Worm (Caenorhabditis elegans) whole organism, L1 larva: ENCODE data around the gene F20D6.11.

Source experiments
- C34B4.2 ChIP-seq: sonication (generic microtip); optimal IDR thresholded peaks from 2 replicates; lab custom pipeline; 2017; ENCODE audit warnings: mild to moderate bottlenecking, missing genetic modification characterization, missing compliant biosample characterization
- F16B12.6 ChIP-seq: fragments of 150-350 bp; optimal IDR thresholded peaks from 2 replicates; lab custom pipeline; 2014; ENCODE audit warnings: missing biosample characterization, missing genetic modification characterization
- alr-1 ChIP-seq: fragments of 200-800 bp; sonication (Bioruptor generic); optimal IDR thresholded peaks from 2 replicates; lab custom pipeline; 2018; ENCODE audit warnings: borderline replicate concordance, mild to moderate bottlenecking, missing genetic modification characterization, missing compliant biosample characterization
- aly-2 ChIP-seq: fragments of 150-350 bp; optimal IDR thresholded peaks from 2 replicates; lab custom pipeline; 2014; ENCODE audit warnings: missing biosample characterization, missing genetic modification characterization
- ama-1 ChIP-seq: fragments of 150-350 bp; optimal IDR thresholded peaks from 2 replicates; lab custom pipeline; 2014
- ceh-90 ChIP-seq: sonication (generic microtip); optimal IDR thresholded peaks from 2 replicates; lab custom pipeline; 2016; ENCODE audit warnings: missing genetic modification characterization, missing compliant biosample characterization
- dpl-1 ChIP-seq, 3 experiments: fragments of 150-350 bp in 2 of 3; sonication (generic microtip) in 1 of 3; optimal IDR thresholded peaks; 2 replicates each; lab custom pipeline; 2014 to 2017; ENCODE audit warnings: missing biosample characterization in 3 of 3, missing genetic modification characterization in 3 of 3, missing genetic modification reagents in 3 of 3
- dsc-1 ChIP-seq: sonication (generic microtip); optimal IDR thresholded peaks from 2 replicates; lab custom pipeline; 2016; ENCODE audit warnings: mild to moderate bottlenecking, missing genetic modification characterization, missing compliant biosample characterization
- efl-1 ChIP-seq, 4 experiments: fragments of 150-350 bp; optimal IDR thresholded peaks in 3 of 4; peaks in 1 of 4; 1 replicate in 1 of 4; 2 replicates in 3 of 4; lab custom pipeline; 2014; ENCODE audit warnings: missing biosample characterization in 2 of 4, missing genetic modification characterization in 2 of 4, missing genetic modification reagents in 2 of 4
- elt-2 ChIP-seq: sonication (generic microtip); optimal IDR thresholded peaks from 2 replicates; lab custom pipeline; 2016; ENCODE audit warnings: missing genetic modification characterization, mild to moderate bottlenecking, inconsistent platforms, missing compliant biosample characterization, missing genetic modification reagents
- fkh-10 ChIP-seq: sonication (generic microtip); optimal IDR thresholded peaks from 2 replicates; lab custom pipeline; 2017; ENCODE audit warnings: missing biosample characterization, missing genetic modification reagents, missing genetic modification characterization
- fkh-4 ChIP-seq: sonication (generic microtip); optimal IDR thresholded peaks from 2 replicates; lab custom pipeline; 2016; ENCODE audit warnings: missing compliant biosample characterization, missing genetic modification characterization, borderline replicate concordance
- grh-1 ChIP-seq: fragments of 200-800 bp; sonication (Bioruptor generic); IDR thresholded peaks from 2 replicates; pipeline ENCODE4 v1.3.6; 2022; ENCODE audit warnings: missing genetic modification reagents, missing genetic modification characterization, missing compliant biosample characterization
- irx-1 ChIP-seq: sonication (generic microtip); optimal IDR thresholded peaks from 2 replicates; lab custom pipeline; 2016; ENCODE audit warnings: missing genetic modification characterization, missing compliant biosample characterization
- isw-1 ChIP-seq: fragments of 200-800 bp; sonication (Bioruptor generic); IDR thresholded peaks from 2 replicates; pipeline ENCODE4 v1.3.6; 2022; ENCODE audit warnings: missing genetic modification characterization, missing compliant biosample characterization
- lin-14 ChIP-seq: fragments of 200-800 bp; sonication (Bioruptor generic); optimal IDR thresholded peaks from 2 replicates; lab custom pipeline; 2018; ENCODE audit warnings: mild to moderate bottlenecking, missing genetic modification characterization, moderate library complexity, missing compliant biosample characterization
- lin-35 ChIP-seq, 2 experiments: fragments of 150-350 bp; optimal IDR thresholded peaks; 2 replicates each; lab custom pipeline; 2014; ENCODE audit warnings: missing biosample characterization in 2 of 2, missing genetic modification characterization in 2 of 2, missing genetic modification reagents in 2 of 2
- lir-3 ChIP-seq: sonication (generic microtip); optimal IDR thresholded peaks from 2 replicates; lab custom pipeline; 2016; ENCODE audit warnings: mild to moderate bottlenecking, missing genetic modification characterization, moderate library complexity, missing compliant biosample characterization; ENCODE audit not compliant: poor library complexity
- lsy-2 ChIP-seq, 2 experiments: fragments of 150-350 bp; optimal IDR thresholded peaks; 2 replicates each; lab custom pipeline; 2014; ENCODE audit warnings: missing biosample characterization in 2 of 2, missing genetic modification characterization in 2 of 2
- mep-1 ChIP-seq: fragments of 150-350 bp; optimal IDR thresholded peaks from 2 replicates; lab custom pipeline; 2014; ENCODE audit warnings: missing biosample characterization, missing genetic modification characterization
- nhr-19 ChIP-seq: fragments of 200-800 bp; sonication (Bioruptor generic); conservative IDR thresholded peaks from 2 replicates; pipeline ENCODE4 v1.3.6; 2022; ENCODE audit warnings: missing genetic modification characterization, missing compliant biosample characterization
- nhr-71 ChIP-seq: sonication (generic microtip); optimal IDR thresholded peaks from 2 replicates; lab custom pipeline; 2016; ENCODE audit warnings: mild to moderate bottlenecking, missing genetic modification characterization, moderate library complexity, missing compliant biosample characterization
- nhr-77 ChIP-seq: fragments of 150-350 bp; optimal IDR thresholded peaks from 2 replicates; lab custom pipeline; 2014; ENCODE audit warnings: missing biosample characterization, missing genetic modification characterization
- nhr-84 ChIP-seq: sonication (generic microtip); optimal IDR thresholded peaks from 2 replicates; lab custom pipeline; 2017; ENCODE audit warnings: missing biosample characterization, missing genetic modification characterization
- nhr-90 ChIP-seq: sonication (generic microtip); optimal IDR thresholded peaks from 2 replicates; lab custom pipeline; 2016; ENCODE audit warnings: mild to moderate bottlenecking, missing genetic modification characterization, missing compliant biosample characterization; ENCODE audit not compliant: poor library complexity
- pqm-1 ChIP-seq: sonication (generic microtip); optimal IDR thresholded peaks from 3 replicates; lab custom pipeline; 2017; ENCODE audit warnings: missing biosample characterization, missing genetic modification characterization
- rnt-1 ChIP-seq: sonication (generic microtip); optimal IDR thresholded peaks from 2 replicates; lab custom pipeline; 2016; ENCODE audit warnings: mild to moderate bottlenecking, missing genetic modification characterization, moderate library complexity, missing compliant biosample characterization
- skn-1 ChIP-seq: fragments of 150-350 bp; optimal IDR thresholded peaks from 2 replicates; lab custom pipeline; 2014; ENCODE audit warnings: missing biosample characterization, missing genetic modification characterization
- sup-37 ChIP-seq: fragments of 200-800 bp; sonication (Bioruptor generic); optimal IDR thresholded peaks from 2 replicates; lab custom pipeline; 2018; ENCODE audit warnings: mild to moderate bottlenecking, missing genetic modification characterization, missing compliant biosample characterization
- tlp-1 ChIP-seq: fragments of 150-350 bp; optimal IDR thresholded peaks from 2 replicates; lab custom pipeline; 2014; ENCODE audit warnings: missing biosample characterization, missing genetic modification characterization
- unc-130 ChIP-seq: fragments of 150-350 bp; optimal IDR thresholded peaks from 2 replicates; lab custom pipeline; 2017; ENCODE audit warnings: missing biosample characterization, missing genetic modification characterization, inconsistent platforms
- unc-30 ChIP-seq: sonication (generic microtip); optimal IDR thresholded peaks from 2 replicates; lab custom pipeline; 2017; ENCODE audit warnings: missing biosample characterization, missing genetic modification characterization
- unc-86 ChIP-seq: sonication (generic microtip); optimal IDR thresholded peaks from 2 replicates; lab custom pipeline; 2016; ENCODE audit warnings: missing genetic modification characterization, missing compliant biosample characterization
- unc-98 ChIP-seq: fragments of 200-800 bp; sonication (Bioruptor generic); IDR thresholded peaks from 2 replicates; pipeline ENCODE4 v1.3.6; 2022; ENCODE audit warnings: missing genetic modification characterization, missing compliant biosample characterization
- xbp-1 ChIP-seq: sonication (generic microtip); optimal IDR thresholded peaks from 2 replicates; lab custom pipeline; 2016; ENCODE audit warnings: missing genetic modification characterization, missing compliant biosample characterization
- zag-1 ChIP-seq: fragments of 150-350 bp; optimal IDR thresholded peaks from 2 replicates; lab custom pipeline; 2014; ENCODE audit warnings: missing biosample characterization, missing genetic modification characterization
- zip-4 ChIP-seq: fragments of 200-800 bp; sonication (Bioruptor generic); optimal IDR thresholded peaks from 2 replicates; lab custom pipeline; 2018; ENCODE audit warnings: mild to moderate bottlenecking, missing genetic modification characterization, moderate library complexity, missing compliant biosample characterization

Gene F20D6.11

DNA sequence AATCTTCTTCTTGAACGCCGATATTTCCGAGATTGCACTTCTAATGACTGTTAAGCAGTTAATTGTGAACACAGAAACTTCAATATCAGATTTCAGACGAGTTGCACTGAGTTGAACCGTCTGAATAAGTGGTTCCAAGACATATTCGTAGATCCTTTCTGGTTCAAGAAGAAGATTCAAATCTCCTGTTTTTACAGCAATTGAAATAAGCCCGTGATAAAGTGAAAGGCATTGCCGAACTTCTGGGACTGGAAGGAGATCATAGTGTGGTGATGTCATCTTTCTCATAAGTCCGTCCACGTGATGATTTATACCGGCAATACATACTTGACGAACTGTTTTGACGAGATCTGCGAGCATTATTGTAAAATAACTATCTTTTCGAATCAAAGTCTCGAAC lies 20.7 kb upstream of the F20D6.11 start:
- TF ChIP-seq mep-1 (tag; lab: Kevin White, UChicago) (no peak), nhr-84 (tag; lab: Kevin White, UChicago) (no peak), ama-1 (no peak), zip-4 (GFP tag; lab: Kevin White, UChicago) (no peak), alr-1 (no peak), lir-3 (no peak), rnt-1 (tag; lab: Kevin White, UChicago) (no peak)

DNA sequence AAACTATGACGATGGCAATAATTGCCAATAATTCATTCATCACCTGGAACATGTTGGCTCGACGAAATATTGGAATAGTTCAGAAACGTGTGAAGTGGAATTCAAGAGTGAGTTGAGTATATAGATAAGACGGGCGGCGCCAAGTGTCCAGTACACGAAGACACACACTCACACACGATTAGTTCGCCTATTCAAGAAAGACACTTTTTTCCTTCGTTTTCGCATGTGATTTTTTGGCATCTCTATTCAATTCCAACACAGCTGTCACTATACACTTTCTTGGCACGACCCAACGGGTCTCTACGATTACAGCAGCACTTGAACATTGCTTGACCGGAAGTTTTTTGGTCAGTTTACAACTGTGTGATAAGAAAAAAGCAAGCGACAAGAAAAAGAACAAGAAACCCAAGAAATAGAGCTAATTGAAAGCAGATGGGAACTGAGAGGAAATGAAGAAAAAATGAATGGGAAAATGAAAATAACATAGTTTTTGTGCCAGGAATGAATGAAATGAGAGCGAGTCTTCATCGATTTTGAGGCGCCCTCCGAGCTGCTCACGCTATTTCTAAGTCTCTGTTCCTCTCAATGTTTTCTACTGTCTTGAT lies 18.9 kb upstream of the F20D6.11 start, which contains the start of gene K07C11.8:
Gene K07C11.8, minus strand, starts transcription at position 224 of the 605 bp plus-strand sequence.
- no peak for TF ChIP-seq efl-1 (optimal IDR thresholded peaks at IDR 0.05; lab: Kevin White, UChicago)
- peak in 1 of 2 experiments; percentile 82 for TF ChIP-seq efl-1 (GFP tag; optimal IDR thresholded peaks at IDR 0.05 in 1 of 2; lab: Kevin White, UChicago)
- peak; percentile 10 for TF ChIP-seq nhr-71 (tag; lab: Kevin White, UChicago)
- no peak for TF ChIP-seq grh-1 (GFP tag; lab: Robert Waterston, UW)
- peak; percentile 51 for TF ChIP-seq fkh-10 (GFP tag; lab: Kevin White, UChicago)
- peak; percentile 23 for TF ChIP-seq fkh-4
- peak in 1 of 2 experiments; percentile 13 for TF ChIP-seq lin-35 (GFP tag; optimal IDR thresholded peaks at IDR 0.05; lab: Kevin White, UChicago)
- peak; percentile 88 for TF ChIP-seq dsc-1
- peak; percentile 56 for TF ChIP-seq lin-14 (GFP tag; lab: Kevin White, UChicago)
- no peak for TF ChIP-seq irx-1

DNA sequence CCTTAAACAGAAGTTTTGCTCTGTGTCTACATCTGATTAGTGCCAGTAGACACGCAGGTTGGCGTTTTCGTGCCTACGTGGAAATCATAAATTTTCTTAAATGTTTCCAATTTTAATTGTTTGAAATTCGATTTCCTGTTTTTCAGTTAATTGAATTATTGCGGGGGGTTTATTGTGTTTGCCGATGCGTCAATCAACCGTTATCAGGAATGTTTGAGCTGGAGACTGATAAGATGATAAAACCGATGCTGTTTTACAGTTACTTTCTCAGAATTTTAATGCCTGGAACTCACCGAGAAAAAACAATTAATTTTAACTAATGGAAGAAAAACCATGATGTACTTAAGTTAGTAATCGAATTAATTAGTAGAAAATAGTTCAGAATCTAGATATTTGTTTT lies 18.2 kb upstream of the F20D6.11 start:
- TF ChIP-seq nhr-19 (no peak), dpl-1 (GFP tag; optimal IDR thresholded peaks at IDR 0.05; lab: Kevin White, UChicago) (no peak), aly-2 (tag; lab: Kevin White, UChicago) (no peak), ceh-90 (tag; lab: Kevin White, UChicago) (no peak), efl-1 (optimal IDR thresholded peaks at IDR 0.05; lab: Kevin White, UChicago) (no peak), efl-1 (GFP tag; optimal IDR thresholded peaks at IDR 0.05 in 1 of 2; lab: Kevin White, UChicago) (peak in 1 of 2 experiments; percentile 58), unc-86 (tag; lab: Kevin White, UChicago) (no peak), isw-1 (GFP tag; lab: Robert Waterston, UW) (no peak), elt-2 (tag; lab: Kevin White, UChicago) (peak; percentile 74), unc-30 (no peak), unc-98 (GFP tag; lab: Robert Waterston, UW) (no peak), pqm-1 (tag; lab: Kevin White, UChicago) (peak; percentile 91)

DNA sequence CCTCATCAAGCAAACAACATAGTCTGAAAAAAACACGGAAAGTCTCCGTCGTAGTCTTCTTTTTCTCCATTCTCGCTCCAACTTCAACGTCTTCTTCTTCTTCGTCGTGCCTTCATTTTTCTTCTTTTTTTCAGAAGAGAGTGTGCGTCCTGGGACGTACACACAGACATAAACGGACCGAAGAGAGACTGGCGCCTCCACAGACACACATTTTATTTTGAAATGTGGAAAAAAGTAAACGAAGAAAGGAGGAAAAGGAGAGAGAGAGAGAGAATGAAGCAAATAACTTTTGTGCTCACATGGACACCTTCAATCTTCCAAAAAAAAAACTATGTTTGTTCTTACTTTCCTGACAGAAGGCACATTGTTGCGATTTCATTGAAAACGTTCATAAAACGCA lies 16.3 kb upstream of the F20D6.11 start:
- TF ChIP-seq lin-14 (GFP tag; lab: Kevin White, UChicago) (peak; percentile 49), lsy-2 (tag; optimal IDR thresholded peaks at IDR 0.05; lab: Kevin White, UChicago) (peak in 1 of 2 experiments; percentile 5), nhr-84 (tag; lab: Kevin White, UChicago) (no peak), zag-1 (tag; lab: Kevin White, UChicago) (no peak)

DNA sequence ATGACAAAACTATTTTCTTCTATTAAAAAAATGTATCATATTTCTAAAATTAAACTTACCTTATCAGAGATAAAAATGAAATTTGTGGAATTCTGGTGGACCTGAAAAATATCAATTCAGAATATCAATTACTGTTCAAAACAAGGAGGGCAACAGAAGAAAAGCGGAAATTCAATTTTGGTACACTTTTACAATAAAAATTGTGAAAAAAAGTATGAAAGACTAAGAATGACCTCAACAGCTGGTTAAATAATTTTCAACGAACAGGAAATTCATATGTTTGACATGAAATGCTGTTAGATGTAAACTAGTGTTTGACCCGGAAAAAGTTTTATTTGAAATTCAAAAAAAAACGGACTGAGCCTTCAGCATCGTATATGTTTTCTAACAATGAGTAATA lies 15.0 kb upstream of the F20D6.11 start, which contains the start of gene K07C11.7:
Gene K07C11.7, minus strand, starts transcription at position 101 of the 400 bp plus-strand sequence.
- TF ChIP-seq C34B4.2 (tag; lab: Kevin White, UChicago) (no peak), xbp-1 (no peak), unc-130 (tag; lab: Kevin White, UChicago) (no peak), lin-35 (GFP tag; optimal IDR thresholded peaks at IDR 0.05; lab: Kevin White, UChicago) (no peak), tlp-1 (tag; lab: Kevin White, UChicago) (no peak), nhr-90 (tag; lab: Kevin White, UChicago) (no peak), F16B12.6 (tag; lab: Kevin White, UChicago) (no peak), skn-1 (tag; lab: Kevin White, UChicago) (no peak), nhr-77 (tag; lab: Kevin White, UChicago) (no peak), sup-37 (no peak)
